Worm (Caenorhabditis elegans) whole organism, L3 larva: ENCODE measurements around the gene Y51B9A.8.

Experiments
- R02D3.7 ChIP-seq: fragments of 150-350 bp; optimal IDR thresholded peaks from 2 replicates; lab custom pipeline; 2014; ENCODE audit warnings: missing biosample characterization, missing genetic modification characterization
- ZK546.5 ChIP-seq: sonication (generic microtip); optimal IDR thresholded peaks from 2 replicates; lab custom pipeline; 2017; ENCODE audit warnings: missing biosample characterization, missing genetic modification characterization
- aly-2 ChIP-seq: fragments of 150-350 bp; optimal IDR thresholded peaks from 2 replicates; lab custom pipeline; 2014; ENCODE audit warnings: missing biosample characterization, missing genetic modification characterization
- ama-1 ChIP-seq: fragments of 150-350 bp; optimal IDR thresholded peaks from 2 replicates; lab custom pipeline; 2018
- ceh-28 ChIP-seq: fragments of 150-350 bp; optimal IDR thresholded peaks from 2 replicates; lab custom pipeline; 2014; ENCODE audit warnings: missing biosample characterization, missing genetic modification reagents, missing genetic modification characterization
- ceh-82 ChIP-seq: fragments of 150-350 bp; optimal IDR thresholded peaks from 2 replicates; lab custom pipeline; 2014; ENCODE audit warnings: missing biosample characterization, missing genetic modification characterization
- ceh-9 ChIP-seq: sonication (generic microtip); optimal IDR thresholded peaks from 2 replicates; lab custom pipeline; 2018; ENCODE audit warnings: missing biosample characterization, missing genetic modification characterization
- daf-12 ChIP-seq: fragments of 150-350 bp; optimal IDR thresholded peaks from 2 replicates; lab custom pipeline; 2014; ENCODE audit warnings: missing biosample characterization, missing genetic modification reagents, missing genetic modification characterization
- egl-27 ChIP-seq: sonication (generic microtip); optimal IDR thresholded peaks from 4 replicates; lab custom pipeline; 2017; ENCODE audit warnings: missing biosample characterization, missing genetic modification reagents, missing genetic modification characterization
- egl-5 ChIP-seq: fragments of 150-350 bp; optimal IDR thresholded peaks from 2 replicates; lab custom pipeline; 2017; ENCODE audit warnings: missing biosample characterization, missing genetic modification reagents, missing genetic modification characterization, inconsistent platforms
- elt-1 ChIP-seq: fragments of 150-350 bp; optimal IDR thresholded peaks from 2 replicates; lab custom pipeline; 2014; ENCODE audit warnings: missing biosample characterization, missing genetic modification characterization
- elt-2 ChIP-seq: sonication (generic microtip); optimal IDR thresholded peaks from 2 replicates; lab custom pipeline; 2016; ENCODE audit warnings: missing genetic modification reagents, mild to moderate bottlenecking, missing genetic modification characterization, missing compliant biosample characterization
- eor-1 ChIP-seq, 2 experiments: fragments of 150-350 bp; optimal IDR thresholded peaks; 2 replicates each; lab custom pipeline; 2014 to 2018; ENCODE audit warnings: missing biosample characterization in 2 of 2, missing genetic modification characterization in 2 of 2
- fkh-10 ChIP-seq: sonication (generic microtip); optimal IDR thresholded peaks from 2 replicates; lab custom pipeline; 2017; ENCODE audit warnings: missing biosample characterization, missing genetic modification reagents, missing genetic modification characterization
- fkh-2 ChIP-seq: fragments of 150-350 bp; optimal IDR thresholded peaks from 2 replicates; lab custom pipeline; 2014; ENCODE audit warnings: missing biosample characterization, missing genetic modification reagents, missing genetic modification characterization
- fos-1 ChIP-seq: fragments of 150-350 bp; optimal IDR thresholded peaks from 2 replicates; lab custom pipeline; 2014; ENCODE audit warnings: missing biosample characterization, missing genetic modification characterization
- hmg-11 ChIP-seq: sonication (generic microtip); optimal IDR thresholded peaks from 2 replicates; lab custom pipeline; 2016; ENCODE audit warnings: missing genetic modification characterization, missing compliant biosample characterization
- jun-1 ChIP-seq: fragments of 150-350 bp; optimal IDR thresholded peaks from 2 replicates; lab custom pipeline; 2014; ENCODE audit warnings: missing biosample characterization, missing genetic modification reagents, missing genetic modification characterization
- lin-15B ChIP-seq: fragments of 150-350 bp; optimal IDR thresholded peaks from 2 replicates; lab custom pipeline; 2014; ENCODE audit warnings: missing biosample characterization, missing genetic modification characterization
- lin-39 ChIP-seq: fragments of 150-350 bp; optimal IDR thresholded peaks from 2 replicates; lab custom pipeline; 2018; ENCODE audit warnings: missing biosample characterization, missing genetic modification reagents, missing genetic modification characterization
- lsy-12 ChIP-seq: sonication (generic microtip); optimal IDR thresholded peaks from 2 replicates; lab custom pipeline; 2016; ENCODE audit warnings: mild to moderate bottlenecking, missing genetic modification characterization, missing compliant biosample characterization
- mdl-1 ChIP-seq: fragments of 150-350 bp; optimal IDR thresholded peaks from 2 replicates; lab custom pipeline; 2014; ENCODE audit warnings: missing biosample characterization, missing genetic modification characterization
- mml-1 ChIP-seq: fragments of 150-350 bp; sonication (generic microtip); optimal IDR thresholded peaks from 3 replicates; lab custom pipeline; 2014; ENCODE audit warnings: missing biosample characterization, missing genetic modification characterization
- nfya-1 ChIP-seq: sonication (generic microtip); optimal IDR thresholded peaks from 2 replicates; lab custom pipeline; 2017; ENCODE audit warnings: missing genetic modification characterization, mild to moderate bottlenecking, missing compliant biosample characterization, antibody characterized with exemption, moderate library complexity; ENCODE audit not compliant: insufficient read depth
- nhr-12 ChIP-seq: fragments of 150-350 bp; optimal IDR thresholded peaks from 2 replicates; lab custom pipeline; 2014; ENCODE audit warnings: missing biosample characterization, missing genetic modification characterization
- nhr-23 ChIP-seq: fragments of 150-350 bp; optimal IDR thresholded peaks from 2 replicates; lab custom pipeline; 2014; ENCODE audit warnings: missing biosample characterization, missing genetic modification reagents, missing genetic modification characterization
- nhr-237 ChIP-seq: fragments of 150-350 bp; optimal IDR thresholded peaks from 2 replicates; lab custom pipeline; 2014; ENCODE audit warnings: missing biosample characterization, missing genetic modification characterization
- nhr-25 ChIP-seq: sonication (generic microtip); optimal IDR thresholded peaks from 2 replicates; lab custom pipeline; 2017; ENCODE audit warnings: missing biosample characterization, missing genetic modification characterization
- nhr-28 ChIP-seq: fragments of 150-350 bp; optimal IDR thresholded peaks from 2 replicates; lab custom pipeline; 2014; ENCODE audit warnings: missing biosample characterization, missing genetic modification characterization
- nhr-43 ChIP-seq: sonication (generic microtip); optimal IDR thresholded peaks from 2 replicates; lab custom pipeline; 2016; ENCODE audit warnings: mild to moderate bottlenecking, missing genetic modification characterization, missing compliant biosample characterization; ENCODE audit not compliant: poor library complexity, severe bottlenecking
- nhr-67 ChIP-seq: fragments of 150-350 bp; optimal IDR thresholded peaks from 2 replicates; lab custom pipeline; 2014; ENCODE audit warnings: missing biosample characterization, missing genetic modification characterization
- nhr-76 ChIP-seq: fragments of 150-350 bp; sonication (generic microtip); optimal IDR thresholded peaks from 5 replicates; lab custom pipeline; 2014; ENCODE audit warnings: missing biosample characterization, missing genetic modification characterization
- nhr-77 ChIP-seq: fragments of 150-350 bp; optimal IDR thresholded peaks from 2 replicates; lab custom pipeline; 2014; ENCODE audit warnings: missing biosample characterization, missing genetic modification characterization
- pha-4 ChIP-seq: fragments of 150-350 bp; optimal IDR thresholded peaks from 2 replicates; lab custom pipeline; 2014; ENCODE audit warnings: missing biosample characterization, missing genetic modification reagents, missing genetic modification characterization
- pqm-1 ChIP-seq: fragments of 150-350 bp; optimal IDR thresholded peaks from 2 replicates; lab custom pipeline; 2017; ENCODE audit warnings: missing biosample characterization, missing genetic modification characterization, inconsistent platforms
- sea-2 ChIP-seq: fragments of 150-350 bp; sonication (generic microtip); optimal IDR thresholded peaks from 4 replicates; lab custom pipeline; 2014; ENCODE audit warnings: missing biosample characterization, missing genetic modification reagents, missing genetic modification characterization
- skn-1 ChIP-seq: fragments of 150-350 bp; optimal IDR thresholded peaks from 2 replicates; lab custom pipeline; 2014; ENCODE audit warnings: missing biosample characterization, missing genetic modification characterization
- snpc-4 ChIP-seq: fragments of 150-350 bp; optimal IDR thresholded peaks from 2 replicates; lab custom pipeline; 2014; ENCODE audit warnings: missing biosample characterization, missing genetic modification characterization
- tbx-2 ChIP-seq: sonication (generic microtip); optimal IDR thresholded peaks from 2 replicates; lab custom pipeline; 2016; ENCODE audit warnings: mild to moderate bottlenecking, missing genetic modification characterization, missing compliant biosample characterization
- zag-1 ChIP-seq: fragments of 150-350 bp; optimal IDR thresholded peaks from 2 replicates; lab custom pipeline; 2014; ENCODE audit warnings: missing biosample characterization, missing genetic modification characterization
- ztf-11 ChIP-seq: fragments of 150-350 bp; optimal IDR thresholded peaks from 2 replicates; lab custom pipeline; 2014; ENCODE audit warnings: missing biosample characterization, missing genetic modification characterization
- ztf-4 ChIP-seq: fragments of 150-350 bp; optimal IDR thresholded peaks from 2 replicates; lab custom pipeline; 2014; ENCODE audit warnings: missing biosample characterization, missing genetic modification characterization

Y51B9A.8 gene

DNA sequence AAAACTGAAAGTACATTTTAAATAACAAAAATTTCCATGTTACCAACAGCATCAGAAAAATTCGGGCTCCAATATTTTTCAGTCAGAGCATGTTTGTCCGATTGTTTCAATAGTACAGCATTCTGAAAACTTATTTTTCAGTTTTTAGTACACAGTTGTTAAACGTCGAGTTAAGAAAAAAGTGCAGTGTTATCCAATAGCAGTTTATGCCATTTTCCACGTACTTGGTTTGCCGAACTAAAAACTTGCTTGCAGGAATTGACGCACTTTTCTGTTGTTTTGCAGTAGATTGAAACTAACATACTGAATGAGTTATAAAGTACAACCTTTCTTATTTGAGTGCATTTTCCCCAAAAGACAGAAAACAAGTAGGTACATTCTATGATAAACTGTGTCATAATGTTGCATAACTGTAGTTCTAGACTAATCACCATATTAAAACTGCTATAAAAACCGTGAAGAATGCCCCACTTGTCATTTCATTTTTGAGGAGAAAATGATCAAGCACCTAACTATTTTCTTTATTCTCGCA is at the start of gene Y51B9A.8, which contains the start of gene Y51B9A.14:
Gene Y51B9A.8, plus strand, starts transcription at position 482 of the 532 bp plus-strand sequence.
Gene Y51B9A.14, minus strand, starts transcription at position 101 of the 532 bp plus-strand sequence.
- TF ChIP-seq snpc-4 (tag; lab: Kevin White, UChicago) = no peak
- no peak for TF ChIP-seq eor-1 (tag; optimal IDR thresholded peaks at IDR 0.05; lab: Kevin White, UChicago)
- TF ChIP-seq fos-1 = no peak

DNA sequence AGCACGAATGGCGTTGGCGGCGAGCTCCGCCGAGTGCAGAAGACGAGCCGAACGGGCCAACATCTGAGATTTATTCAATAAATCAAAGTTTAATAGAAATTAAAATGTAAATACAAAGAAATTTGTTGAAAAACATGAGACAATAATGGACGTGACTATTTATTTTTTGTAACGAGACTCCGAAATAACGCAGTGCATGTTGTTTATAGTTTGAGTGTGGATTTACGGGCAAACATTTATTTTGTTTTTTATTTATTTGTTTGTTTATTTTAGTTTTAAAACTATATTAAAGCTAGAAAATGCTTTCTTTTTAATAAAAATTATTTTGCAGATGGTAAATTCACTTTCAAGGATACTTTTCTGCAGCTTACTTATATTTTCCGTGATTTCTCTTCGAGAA is 46.0 kb upstream of the Y51B9A.8 start, which contains the start of the genes sdhb-1 and cup-15:
Gene sdhb-1, minus strand, starts transcription at position 63 of the 400 bp plus-strand sequence.
Gene cup-15, plus strand, starts transcription at position 332 of the 400 bp plus-strand sequence.
- TF ChIP-seq ZK546.5 (tag; lab: Kevin White, UChicago) (no peak), daf-12 (tag; lab: Kevin White, UChicago) (no peak), ztf-11 (tag; lab: Kevin White, UChicago) (no peak), fos-1 (no peak), nfya-1 (peak; percentile 3), ceh-82 (no peak), snpc-4 (tag; lab: Kevin White, UChicago) (no peak), aly-2 (tag; lab: Kevin White, UChicago) (no peak), lin-15B (tag; lab: Kevin White, UChicago) (no peak), ceh-28 (no peak), nhr-25 (tag; lab: Kevin White, UChicago) (no peak), lsy-12 (tag; lab: Kevin White, UChicago) (no peak), nhr-28 (tag; lab: Kevin White, UChicago) (no peak), eor-1 (tag; optimal IDR thresholded peaks at IDR 0.05; lab: Kevin White, UChicago) (no peak), pha-4 (peak; percentile 79), pqm-1 (tag; lab: Kevin White, UChicago) (no peak), nhr-43 (tag; lab: Kevin White, UChicago) (no peak), sea-2 (GFP tag; lab: Kevin White, UChicago) (no peak), nhr-67 (tag; lab: Kevin White, UChicago) (no peak), tbx-2 (tag; lab: Kevin White, UChicago) (no peak), jun-1 (tag; lab: Kevin White, UChicago) (no peak), elt-2 (tag; lab: Kevin White, UChicago) (peak; percentile 9), nhr-12 (no peak), hmg-11 (peak; percentile 24), nhr-23 (tag; lab: Kevin White, UChicago) (no peak), zag-1 (tag; lab: Kevin White, UChicago) (no peak), lin-39 (tag; lab: Kevin White, UChicago) (no peak), fkh-2 (no peak), R02D3.7 (peak; percentile 75), ceh-9 (tag; lab: Kevin White, UChicago) (no peak), skn-1 (tag; lab: Kevin White, UChicago) (no peak), nhr-76 (no peak), nhr-77 (tag; lab: Kevin White, UChicago) (no peak), ztf-4 (tag; lab: Kevin White, UChicago) (no peak), nhr-237 (tag; lab: Kevin White, UChicago) (no peak)

DNA sequence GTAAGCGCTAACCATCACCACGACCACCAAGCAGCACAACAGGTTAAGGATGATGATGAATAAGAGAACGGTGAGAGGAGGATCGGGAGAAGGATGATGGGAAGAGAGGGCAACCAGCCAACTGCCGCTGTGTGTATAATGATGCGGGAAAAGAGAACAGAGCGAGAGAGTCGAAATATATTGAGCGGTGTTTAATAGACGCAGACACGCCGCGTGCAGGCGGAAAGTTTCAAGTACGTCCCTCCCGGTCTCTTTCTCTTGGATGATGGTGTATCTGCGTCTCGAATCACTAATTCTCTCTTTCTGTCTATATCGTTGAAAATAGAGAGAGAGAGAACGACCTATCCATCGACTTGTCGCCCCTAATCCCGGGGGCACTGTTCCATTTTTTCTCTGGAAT is 41.9 kb upstream of the Y51B9A.8 start:
- no peak for TF ChIP-seq nhr-77 (tag; lab: Kevin White, UChicago)
- peak; percentile 27 for TF ChIP-seq R02D3.7
- TF ChIP-seq tbx-2 (tag; lab: Kevin White, UChicago) = peak; percentile 3
- no peak for TF ChIP-seq fkh-10 (GFP tag; lab: Kevin White, UChicago)
- TF ChIP-seq egl-5 (tag; lab: Kevin White, UChicago) = peak; percentile 66
- peak; percentile 16 for TF ChIP-seq elt-2 (tag; lab: Kevin White, UChicago)
- TF ChIP-seq pqm-1 (tag; lab: Kevin White, UChicago) = no peak
- TF ChIP-seq mdl-1 (tag; lab: Kevin White, UChicago) = peak; percentile 6
- peak; percentile 27 for TF ChIP-seq lin-15B (tag; lab: Kevin White, UChicago)
- peak; percentile 64 for TF ChIP-seq snpc-4 (tag; lab: Kevin White, UChicago)
- TF ChIP-seq mml-1 (tag; lab: Kevin White, UChicago) = no peak
- TF ChIP-seq hmg-11 = peak; percentile 74
- no peak for TF ChIP-seq ama-1
- TF ChIP-seq nhr-23 (tag; lab: Kevin White, UChicago) = peak; percentile 77
- peak; percentile 58 for TF ChIP-seq nhr-43 (tag; lab: Kevin White, UChicago)
- no peak for TF ChIP-seq elt-1
- no peak for TF ChIP-seq fos-1
- peak; percentile 63 for TF ChIP-seq lin-39 (tag; lab: Kevin White, UChicago)
- peak; percentile 70 for TF ChIP-seq nfya-1
- peak; percentile 8 for TF ChIP-seq lsy-12 (tag; lab: Kevin White, UChicago)
- no peak for TF ChIP-seq ztf-4 (tag; lab: Kevin White, UChicago)
- TF ChIP-seq egl-27 = no peak
- peak; percentile 32 for TF ChIP-seq pha-4
- peak; percentile 43 for TF ChIP-seq ceh-28
